Worm (Caenorhabditis elegans) whole organism, late embryonic: ENCODE data around the gene str-111.

ENCODE experiments used
- lim-6 ChIP-seq: sonication (generic microtip); optimal IDR thresholded peaks from 2 replicates; lab custom pipeline; 2016; ENCODE audit warnings: missing genetic modification characterization, missing compliant biosample characterization
- nhr-11 ChIP-seq: fragments of 150-350 bp; optimal IDR thresholded peaks from 2 replicates; lab custom pipeline; 2014; ENCODE audit warnings: missing biosample characterization, missing genetic modification characterization

DNA sequence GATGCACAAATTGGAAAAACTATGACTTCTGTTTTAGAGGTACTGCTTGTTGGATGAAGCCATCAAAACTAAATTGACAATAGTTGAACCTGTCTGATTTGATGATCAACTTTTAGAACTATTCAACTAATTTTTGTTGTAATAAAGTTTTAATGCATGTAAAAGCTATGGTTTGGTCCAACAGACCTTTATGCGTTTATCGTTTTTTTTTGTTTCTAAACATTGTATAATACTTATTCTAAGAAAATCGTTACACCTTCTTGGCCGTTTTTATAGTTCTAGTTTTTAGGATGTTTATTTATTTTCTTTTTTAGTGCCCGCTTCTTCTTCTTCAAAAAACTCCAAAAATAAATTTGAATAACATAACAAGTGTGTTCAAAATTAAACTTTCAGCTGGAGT lies 5.2 kb downstream of the str-111 start, which contains the start of gene F10A3.12:
- TF ChIP-seq nhr-11 (tag; lab: Kevin White, UChicago) = no peak
- TF ChIP-seq lim-6 (tag; lab: Kevin White, UChicago) = no peak
